ENCODE assay signal across 1 worm cellular context in the genomic region with DNA sequence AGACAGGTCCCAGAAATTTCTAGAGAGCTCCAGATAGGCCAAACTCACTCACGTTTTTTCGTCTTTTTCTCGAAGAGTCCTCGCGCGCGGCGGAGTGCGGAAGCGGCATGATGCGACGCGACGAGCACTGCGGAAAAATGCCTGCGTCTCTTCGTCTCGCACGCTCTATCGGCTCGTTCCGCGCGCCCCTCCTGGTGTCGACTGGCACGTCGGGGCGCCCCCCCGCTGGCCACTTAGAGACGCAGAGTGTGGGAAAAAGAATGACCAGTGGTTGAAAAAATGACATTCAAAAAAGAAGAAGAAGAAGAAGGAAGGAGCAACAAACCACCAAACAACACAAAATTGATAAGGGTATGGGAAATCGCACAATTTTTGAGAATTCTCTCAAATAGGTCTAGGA.
TF ChIP-seq lines count a peak whose summit lies in the region.

A gene (minus strand): TSS at position 96 of the 400 bp plus-strand sequence.

TF ChIP-seq in whole organism, L4 larva, 104 proteins besides CTCF, POLR2A, EP300 and RAD21 (continued from another document):
- peak; percentile 53 for TF ChIP-seq dve-1 (tag; optimal IDR thresholded peaks at IDR 0.05; lab: Kevin White, UChicago; ENCODE audit: insufficient read depth)
- peak; percentile 95 for TF ChIP-seq hlh-11 (tag; optimal IDR thresholded peaks at IDR 0.05; lab: Kevin White, UChicago)
- TF ChIP-seq nhr-237 (tag; optimal IDR thresholded peaks at IDR 0.05; lab: Kevin White, UChicago): no peak
- no peak for TF ChIP-seq tra-1 (GFP tag; IDR thresholded peaks at IDR 0.05; lab: Robert Waterston, UW)
- TF ChIP-seq dmd-9 (GFP tag; IDR thresholded peaks at IDR 0.05; lab: Robert Waterston, UW): no peak
- TF ChIP-seq gei-8 (GFP tag; optimal IDR thresholded peaks at IDR 0.05; lab: Kevin White, UChicago): no peak
- no peak for TF ChIP-seq sdz-12 (GFP tag; optimal IDR thresholded peaks at IDR 0.05; lab: Kevin White, UChicago)
- TF ChIP-seq ceh-32 (tag; optimal IDR thresholded peaks at IDR 0.05; lab: Kevin White, UChicago; ENCODE audit: poor library complexity): peak; percentile 25
- no peak for TF ChIP-seq fos-1 (tag; optimal IDR thresholded peaks at IDR 0.05; lab: Kevin White, UChicago)
- TF ChIP-seq ama-1 (optimal IDR thresholded peaks at IDR 0.05; lab: Kevin White, UChicago): no peak
- no peak for TF ChIP-seq aly-2 (tag; optimal IDR thresholded peaks at IDR 0.05; lab: Kevin White, UChicago)
